Fruit fly (Drosophila melanogaster) whole organism, embryonic: Measurements from ENCODE around the gene CG32829.

Experiments used
- Atf3 ChIP-seq: fragments of 200-800 bp; sonication (Bioruptor generic); optimal IDR thresholded peaks from 3 replicates; lab custom pipeline; 2016; ENCODE audit warnings: missing biosample characterization, missing genetic modification characterization
- Atf6 ChIP-seq: fragments of 200-800 bp; sonication (Bioruptor generic); IDR thresholded peaks from 2 replicates; pipeline ENCODE4 v1.3.6; 2022; ENCODE audit warnings: missing biosample characterization, missing genetic modification characterization
- Awh ChIP-seq: fragments of 200-800 bp; sonication (Bioruptor generic); IDR thresholded peaks from 2 replicates; pipeline ENCODE4, ENCODE4 v1.3.6; 2022; ENCODE audit warnings: missing biosample characterization, missing genetic modification characterization
- BtbVII ChIP-seq: fragments of 200-800 bp; sonication (Bioruptor generic); optimal IDR thresholded peaks from 3 replicates; lab custom pipeline; 2017; ENCODE audit warnings: missing biosample characterization, mild to moderate bottlenecking, missing genetic modification characterization
- CG10321 ChIP-seq: fragments of 200-800 bp; sonication (Bioruptor generic); IDR thresholded peaks from 2 replicates; pipeline ENCODE4 v1.3.6; 2022; ENCODE audit warnings: missing biosample characterization, missing genetic modification characterization
- CG12391 ChIP-seq: fragments of 200-800 bp; sonication (Bioruptor generic); optimal IDR thresholded peaks from 3 replicates; lab custom pipeline; 2018; ENCODE audit warnings: missing biosample characterization, mild to moderate bottlenecking, missing genetic modification characterization, moderate library complexity
- CG12942 ChIP-seq: fragments of 200-800 bp; sonication (Bioruptor generic); optimal IDR thresholded peaks from 3 replicates; lab custom pipeline; 2016; ENCODE audit warnings: missing biosample characterization, missing genetic modification characterization
- CG13775 ChIP-seq: fragments of 200-800 bp; sonication (Bioruptor generic); optimal IDR thresholded peaks from 3 replicates; lab custom pipeline; 2017; ENCODE audit warnings: missing biosample characterization, mild to moderate bottlenecking, missing genetic modification characterization
- CG14014 ChIP-seq: fragments of 200-800 bp; sonication (Bioruptor generic); IDR thresholded peaks from 2 replicates; pipeline ENCODE4 v1.3.6; 2022; ENCODE audit warnings: missing biosample characterization, missing genetic modification characterization
- CG3065 ChIP-seq: fragments of 200-800 bp; sonication (Bioruptor generic); optimal IDR thresholded peaks from 2 replicates; lab custom pipeline; 2016; ENCODE audit warnings: missing biosample characterization, missing genetic modification characterization
- CG3407 ChIP-seq: fragments of 200-800 bp; sonication (Bioruptor generic); optimal IDR thresholded peaks from 2 replicates; lab custom pipeline; 2018; ENCODE audit warnings: missing biosample characterization, mild to moderate bottlenecking, missing genetic modification characterization
- CG43689 ChIP-seq: fragments of 200-800 bp; sonication (Bioruptor generic); IDR thresholded peaks from 2 replicates; pipeline ENCODE4 v1.3.6; 2022; ENCODE audit warnings: missing biosample characterization, missing genetic modification characterization
- CG5953 ChIP-seq: fragments of 200-800 bp; sonication (Bioruptor generic); IDR thresholded peaks from 2 replicates; pipeline ENCODE4 v1.3.6; 2022; ENCODE audit warnings: missing biosample characterization, missing genetic modification characterization
- CG7372 ChIP-seq: fragments of 200-800 bp; sonication (Bioruptor generic); IDR thresholded peaks from 2 replicates; pipeline ENCODE4 v1.3.6; 2022; ENCODE audit warnings: missing biosample characterization, missing genetic modification characterization
- CG8290 ChIP-seq, 3 experiments: fragments of 200-800 bp; sonication (Bioruptor generic); optimal IDR thresholded peaks; 2 replicates each; lab custom pipeline; 2016 to 2019; ENCODE audit warnings: missing biosample characterization in 3 of 3, missing genetic modification characterization in 3 of 3, mild to moderate bottlenecking in 2 of 3, moderate library complexity in 1 of 3
- CoRest ChIP-seq: fragments of 200-800 bp; sonication (Bioruptor generic); optimal IDR thresholded peaks from 3 replicates; lab custom pipeline; 2018; ENCODE audit warnings: missing biosample characterization, mild to moderate bottlenecking, missing genetic modification characterization, moderate library complexity
- D19A ChIP-seq: fragments of 200-800 bp; optimal IDR thresholded peaks from 3 replicates; lab custom pipeline; 2019; ENCODE audit warnings: missing biosample characterization, mild to moderate bottlenecking, missing genetic modification characterization, moderate library complexity
- Deaf1 ChIP-seq: fragments of 200-800 bp; optimal IDR thresholded peaks from 3 replicates; lab custom pipeline; 2019; ENCODE audit warnings: missing biosample characterization, mild to moderate bottlenecking, missing genetic modification characterization, moderate library complexity
- Doc3 ChIP-seq: fragments of 200-800 bp; sonication (Bioruptor generic); IDR thresholded peaks from 3 replicates; pipeline ENCODE4 v1.3.6; 2022; ENCODE audit warnings: missing biosample characterization, missing genetic modification characterization; ENCODE audit not compliant: partially characterized antibody
- Dref ChIP-seq: fragments of 200-800 bp; sonication (Bioruptor generic); IDR thresholded peaks from 2 replicates; pipeline ENCODE4 v1.3.6; 2022; ENCODE audit warnings: missing biosample characterization, missing genetic modification characterization
- GATAe ChIP-seq: fragments of 200-800 bp; sonication (Bioruptor generic); conservative IDR thresholded peaks from 2 replicates; pipeline ENCODE4 v1.3.6; 2022; ENCODE audit warnings: missing biosample characterization, missing genetic modification characterization
- H2.0 ChIP-seq: fragments of 200-800 bp; sonication (Bioruptor generic); IDR thresholded peaks from 2 replicates; pipeline ENCODE4 v1.3.6; 2022; ENCODE audit warnings: missing biosample characterization, missing genetic modification characterization
- HLHmδ ChIP-seq: fragments of 200-800 bp; sonication (Bioruptor generic); optimal IDR thresholded peaks from 2 replicates; lab custom pipeline; 2018; ENCODE audit warnings: missing biosample characterization, mild to moderate bottlenecking, missing genetic modification characterization, moderate library complexity
- Kr ChIP-seq: fragments of 200-800 bp; sonication (Bioruptor generic); optimal IDR thresholded peaks from 2 replicates; lab custom pipeline; 2017; ENCODE audit warnings: missing biosample characterization, mild to moderate bottlenecking, missing genetic modification characterization
- MESR4 ChIP-seq: fragments of 200-800 bp; sonication (Bioruptor generic); optimal IDR thresholded peaks from 2 replicates; lab custom pipeline; 2018; ENCODE audit warnings: missing biosample characterization, mild to moderate bottlenecking, missing genetic modification characterization, moderate library complexity
- NC2α ChIP-seq: fragments of 200-800 bp; sonication (Bioruptor generic); optimal IDR thresholded peaks from 2 replicates; lab custom pipeline; 2016; ENCODE audit warnings: missing biosample characterization, missing genetic modification characterization
- Oli ChIP-seq: fragments of 200-800 bp; sonication (Bioruptor generic); optimal IDR thresholded peaks from 2 replicates; lab custom pipeline; 2018; ENCODE audit warnings: missing biosample characterization, mild to moderate bottlenecking, missing genetic modification characterization, moderate library complexity
- Ptx1 ChIP-seq: fragments of 200-800 bp; sonication (Bioruptor generic); IDR thresholded peaks from 2 replicates; pipeline ENCODE4 v1.3.6; 2022; ENCODE audit warnings: missing biosample characterization, missing genetic modification characterization
- Scr ChIP-seq: fragments of 200-800 bp; sonication (Bioruptor generic); IDR thresholded peaks from 2 replicates; pipeline ENCODE4 v1.3.6; 2022; ENCODE audit warnings: missing biosample characterization, missing genetic modification characterization; ENCODE audit not compliant: partially characterized antibody
- Sry-δ ChIP-seq: fragments of 200-800 bp; sonication (Bioruptor generic); optimal IDR thresholded peaks from 2 replicates; lab custom pipeline; 2016; ENCODE audit warnings: missing biosample characterization, missing genetic modification characterization
- al ChIP-seq: fragments of 200-800 bp; sonication (Bioruptor generic); IDR thresholded peaks from 2 replicates; pipeline ENCODE4 v1.3.6; 2022; ENCODE audit warnings: missing biosample characterization, missing genetic modification characterization
- cato ChIP-seq: fragments of 200-800 bp; sonication (Bioruptor generic); optimal IDR thresholded peaks from 2 replicates; lab custom pipeline; 2016; ENCODE audit warnings: missing biosample characterization, missing genetic modification characterization, borderline replicate concordance
- caup ChIP-seq: fragments of 200-800 bp; sonication (Bioruptor generic); optimal IDR thresholded peaks from 3 replicates; lab custom pipeline; 2017; ENCODE audit warnings: missing biosample characterization, mild to moderate bottlenecking, missing genetic modification characterization, moderate library complexity; ENCODE audit not compliant: severe bottlenecking
- chif ChIP-seq, 2 experiments: fragments of 200-800 bp; sonication (Bioruptor generic); optimal IDR thresholded peaks; 3 replicates each; lab custom pipeline; 2016; ENCODE audit warnings: missing biosample characterization in 2 of 2, missing genetic modification characterization in 2 of 2
- cwo ChIP-seq: fragments of 200-800 bp; sonication (Bioruptor generic); optimal IDR thresholded peaks from 3 replicates; lab custom pipeline; 2017; ENCODE audit warnings: missing biosample characterization, missing genetic modification characterization, mild to moderate bottlenecking, moderate library complexity, missing genetic modification reagents
- dmrt11E ChIP-seq: fragments of 200-800 bp; sonication (Bioruptor generic); optimal IDR thresholded peaks from 3 replicates; lab custom pipeline; 2018; ENCODE audit warnings: missing biosample characterization, mild to moderate bottlenecking, missing genetic modification characterization, moderate library complexity
- emc ChIP-seq: fragments of 200-800 bp; sonication (Bioruptor generic); optimal IDR thresholded peaks from 2 replicates; lab custom pipeline; 2016; ENCODE audit warnings: missing biosample characterization, missing genetic modification characterization
- gcm2 ChIP-seq: fragments of 200-800 bp; sonication (Bioruptor generic); optimal IDR thresholded peaks from 2 replicates; lab custom pipeline; 2016; ENCODE audit warnings: missing biosample characterization, missing genetic modification characterization
- lola ChIP-seq, 3 experiments: fragments of >200 bp in 2 of 3; fragments of 200-800 bp in 1 of 3; sonication (Bioruptor generic) in 1 of 3; optimal IDR thresholded peaks; 2 replicates each; lab custom pipeline; 2017 to 2019; ENCODE audit warnings: missing biosample characterization in 3 of 3, missing genetic modification characterization in 3 of 3, mild to moderate bottlenecking in 1 of 3, moderate library complexity in 1 of 3
- lov ChIP-seq, 2 experiments: fragments of 200-800 bp in 1 of 2; fragments of >200 bp in 1 of 2; sonication (Bioruptor generic) in 1 of 2; IDR thresholded peaks in 1 of 2; optimal IDR thresholded peaks in 1 of 2; 2 replicates in 1 of 2; 3 replicates in 1 of 2; pipeline versions ENCODE4 v1.3.6 to Lab custom; 2017 to 2022; ENCODE audit warnings: missing biosample characterization in 1 of 2, missing genetic modification characterization in 1 of 2
- nerfin-1 ChIP-seq: fragments of 200-800 bp; sonication (Bioruptor generic); optimal IDR thresholded peaks from 3 replicates; lab custom pipeline; 2019; ENCODE audit warnings: missing biosample characterization, mild to moderate bottlenecking, missing genetic modification characterization, moderate library complexity
- odd ChIP-seq: fragments of 200-800 bp; sonication (Bioruptor generic); optimal IDR thresholded peaks from 2 replicates; lab custom pipeline; 2017; ENCODE audit warnings: missing biosample characterization, mild to moderate bottlenecking, missing genetic modification characterization
- pb ChIP-seq: fragments of 200-800 bp; sonication (Bioruptor generic); optimal IDR thresholded peaks from 3 replicates; lab custom pipeline; 2016; ENCODE audit warnings: missing biosample characterization, missing genetic modification characterization
- pnt ChIP-seq: fragments of 200-800 bp; sonication (Bioruptor generic); optimal IDR thresholded peaks from 3 replicates; lab custom pipeline; 2016; ENCODE audit warnings: missing biosample characterization, missing genetic modification characterization
- pum ChIP-seq: fragments of 200-800 bp; sonication (Bioruptor generic); optimal IDR thresholded peaks from 2 replicates; lab custom pipeline; 2016; ENCODE audit warnings: missing biosample characterization, missing genetic modification characterization
- sens ChIP-seq: fragments of 200-800 bp; sonication (Bioruptor generic); peaks from one replicate; lab custom pipeline; 2016; ENCODE audit warnings: missing biosample characterization, missing genetic modification characterization
- tin ChIP-seq: fragments of 200-800 bp; sonication (Bioruptor generic); optimal IDR thresholded peaks from 3 replicates; lab custom pipeline; 2016; ENCODE audit warnings: missing biosample characterization, missing genetic modification characterization
- tna ChIP-seq: fragments of 200-800 bp; sonication (Bioruptor generic); IDR thresholded peaks from 2 replicates; pipeline ENCODE4 v1.3.6; 2022; ENCODE audit warnings: missing biosample characterization, missing genetic modification characterization; ENCODE audit not compliant: partially characterized antibody
- ttk ChIP-seq: fragments of 200-800 bp; sonication (Bioruptor generic); IDR thresholded peaks from 2 replicates; pipeline ENCODE4 v2.1.2; 2022; ENCODE audit warnings: missing biosample characterization, missing genetic modification characterization
- wdn ChIP-seq: fragments of 200-800 bp; sonication (Bioruptor generic); IDR thresholded peaks from 2 replicates; pipeline ENCODE4 v1.3.6; 2022; ENCODE audit warnings: missing biosample characterization, missing genetic modification characterization
- zf30C ChIP-seq: fragments of 200-800 bp; sonication (Bioruptor generic); optimal IDR thresholded peaks from 3 replicates; lab custom pipeline; 2018; ENCODE audit warnings: missing biosample characterization, mild to moderate bottlenecking, missing genetic modification characterization

CG32829 gene

dm6 chr2L:6960165-6960564 lies 43.9 kb upstream of the CG32829 start, which contains the start of the genes Atac1 and Hmgcl (continued):
- TF ChIP-seq H2.0 (no peak), Ptx1 (no peak), emc (GFP tag; lab: Kevin White, UChicago) (no peak), pnt (GFP tag; lab: Kevin White, UChicago) (no peak), tin (GFP tag; lab: Kevin White, UChicago) (no peak), Atf3 (GFP tag; lab: Kevin White, UChicago) (no peak), Atf6 (GFP tag; lab: Robert Waterston, UW) (no peak), cwo (GFP tag; lab: Kevin White, UChicago) (no peak), gcm2 (no peak), nerfin-1 (no peak), NC2α (GFP tag; lab: Kevin White, UChicago) (no peak), lov (optimal IDR thresholded peaks at IDR 0.05; lab: Kevin White, UChicago) (no peak), lov (GFP tag; IDR thresholded peaks at IDR 0.05; lab: Robert Waterston, UW) (no peak), pb (no peak), CoRest (tag; lab: Kevin White, UChicago) (no peak), CG5953 (no peak), Awh (no peak), wdn (GFP tag; lab: Robert Waterston, UW) (no peak), pum (no peak), Dref (GFP tag; lab: Robert Waterston, UW) (peak; percentile 65), chif (GFP tag; optimal IDR thresholded peaks at IDR 0.05; lab: Kevin White, UChicago) (no peak), CG3065 (no peak), al (no peak), CG43689 (GFP tag; lab: Robert Waterston, UW) (no peak), ttk (no peak), Deaf1 (tag; lab: Kevin White, UChicago) (no peak), CG12942 (GFP tag; lab: Kevin White, UChicago) (no peak), Oli (no peak), CG10321 (GFP tag; lab: Robert Waterston, UW) (no peak), lola (GFP tag; optimal IDR thresholded peaks at IDR 0.05; lab: Kevin White, UChicago) (no peak), Kr (GFP tag; lab: Kevin White, UChicago) (no peak), CG8290 (GFP tag; optimal IDR thresholded peaks at IDR 0.05; lab: Kevin White, UChicago) (peak; percentile 63), CG8290 (tag; optimal IDR thresholded peaks at IDR 0.05; lab: Kevin White, UChicago) (no peak), dmrt11E (no peak), CG13775 (GFP tag; lab: Kevin White, UChicago) (peak; percentile 92), Sry-δ (GFP tag; lab: Kevin White, UChicago) (peak; percentile 76), HLHmδ (GFP tag; lab: Kevin White, UChicago) (no peak), Doc3 (GFP tag; lab: Robert Waterston, UW) (0 out of 3 replicates have a peak, but pooled peaks have one; percentile 18), CG7372 (no peak), odd (GFP tag; lab: Kevin White, UChicago) (no peak), MESR4 (GFP tag; lab: Kevin White, UChicago) (peak; percentile 42), Scr (GFP tag; lab: Robert Waterston, UW) (0 out of 2 replicates have a peak, but pooled peaks have one; percentile 16), BtbVII (GFP tag; lab: Kevin White, UChicago) (no peak), GATAe (no peak), D19A (tag; lab: Kevin White, UChicago) (no peak), caup (no peak), CG3407 (GFP tag; lab: Kevin White, UChicago) (no peak), sens (GFP tag; lab: Kevin White, UChicago) (peak; percentile 5), cato (GFP tag; lab: Kevin White, UChicago) (no peak), CG14014 (GFP tag; lab: Robert Waterston, UW) (no peak), zf30C (GFP tag; lab: Kevin White, UChicago) (no peak), CG12391 (tag; lab: Kevin White, UChicago) (no peak), tna (GFP tag; lab: Robert Waterston, UW) (no peak)
